Worm (Caenorhabditis elegans) whole organism, late embryonic: ENCODE results near the gene C28C12.12.

Experiments used
- F13H6.1 ChIP-seq: sonication (generic microtip); optimal IDR thresholded peaks from 2 replicates; lab custom pipeline; 2016; ENCODE audit warnings: missing genetic modification characterization, missing compliant biosample characterization
- K02D7.2 ChIP-seq: sonication (generic microtip); optimal IDR thresholded peaks from 2 replicates; lab custom pipeline; 2017; ENCODE audit warnings: mild to moderate bottlenecking, missing genetic modification characterization, missing compliant biosample characterization
- K09A11.1 ChIP-seq: sonication (generic microtip); optimal IDR thresholded peaks from 2 replicates; lab custom pipeline; 2017; ENCODE audit warnings: antibody characterized with exemption, mild to moderate bottlenecking, missing genetic modification characterization, missing compliant biosample characterization; ENCODE audit not compliant: insufficient read depth
- Y22D7AL.16 ChIP-seq: sonication (generic microtip); optimal IDR thresholded peaks from 2 replicates; lab custom pipeline; 2016; ENCODE audit warnings: missing genetic modification characterization, missing compliant biosample characterization
- ahr-1 ChIP-seq: sonication (generic microtip); optimal IDR thresholded peaks from 2 replicates; lab custom pipeline; 2016; ENCODE audit warnings: missing genetic modification characterization, missing compliant biosample characterization
- ama-1 ChIP-seq: fragments of 150-350 bp; optimal IDR thresholded peaks from 2 replicates; lab custom pipeline; 2014
- ceh-14 ChIP-seq: sonication (generic microtip); optimal IDR thresholded peaks from 2 replicates; lab custom pipeline; 2016; ENCODE audit warnings: missing genotype, missing genetic modification characterization, missing compliant biosample characterization
- ceh-18 ChIP-seq: sonication (generic microtip); optimal IDR thresholded peaks from 2 replicates; lab custom pipeline; 2016; ENCODE audit warnings: missing genetic modification characterization, missing compliant biosample characterization
- ceh-2 ChIP-seq: sonication (generic microtip); optimal IDR thresholded peaks from 2 replicates; lab custom pipeline; 2016; ENCODE audit warnings: missing genotype, missing genetic modification characterization, missing compliant biosample characterization
- ceh-45 ChIP-seq: fragments of 200-800 bp; sonication (Bioruptor generic); IDR thresholded peaks from 2 replicates; pipeline ENCODE4 v1.3.6; 2022; ENCODE audit warnings: missing genetic modification reagents, missing genetic modification characterization, missing compliant biosample characterization
- ceh-9 ChIP-seq: sonication (generic microtip); optimal IDR thresholded peaks from 2 replicates; lab custom pipeline; 2016; ENCODE audit warnings: mild to moderate bottlenecking, missing genetic modification characterization, inconsistent platforms, missing compliant biosample characterization
- dve-1 ChIP-seq: sonication (generic microtip); optimal IDR thresholded peaks from 2 replicates; lab custom pipeline; 2017; ENCODE audit warnings: antibody characterized with exemption, mild to moderate bottlenecking, missing genetic modification characterization, missing compliant biosample characterization
- elt-2 ChIP-seq: sonication (generic microtip); optimal IDR thresholded peaks from 2 replicates; lab custom pipeline; 2016; ENCODE audit warnings: missing genetic modification reagents, missing genetic modification characterization, missing compliant biosample characterization
- eyg-1 ChIP-seq: sonication (generic microtip); optimal IDR thresholded peaks from 2 replicates; lab custom pipeline; 2016; ENCODE audit warnings: missing genotype, missing genetic modification characterization, missing compliant biosample characterization
- lin-11 ChIP-seq: fragments of 200-800 bp; sonication (Bioruptor generic); optimal IDR thresholded peaks from 2 replicates; lab custom pipeline; 2018; ENCODE audit warnings: mild to moderate bottlenecking, missing genetic modification characterization, missing compliant biosample characterization
- mec-3 ChIP-seq: sonication (generic microtip); optimal IDR thresholded peaks from 2 replicates; lab custom pipeline; 2016; ENCODE audit warnings: borderline replicate concordance, missing genetic modification characterization, missing compliant biosample characterization
- nhr-232 ChIP-seq: sonication (generic microtip); optimal IDR thresholded peaks from 2 replicates; lab custom pipeline; 2016; ENCODE audit warnings: missing genetic modification characterization, missing compliant biosample characterization
- npax-4 ChIP-seq: sonication (generic microtip); optimal IDR thresholded peaks from 2 replicates; lab custom pipeline; 2016; ENCODE audit warnings: missing genetic modification characterization, missing compliant biosample characterization
- pag-3 ChIP-seq: sonication (generic microtip); optimal IDR thresholded peaks from 2 replicates; lab custom pipeline; 2016; ENCODE audit warnings: missing compliant biosample characterization, missing genetic modification characterization, borderline replicate concordance
- pax-1 ChIP-seq: fragments of 150-350 bp; optimal IDR thresholded peaks from 2 replicates; lab custom pipeline; 2014; ENCODE audit warnings: missing biosample characterization, missing genetic modification characterization
- pha-2 ChIP-seq: sonication (generic microtip); optimal IDR thresholded peaks from 2 replicates; lab custom pipeline; 2017; ENCODE audit warnings: mild to moderate bottlenecking, missing genetic modification characterization, missing compliant biosample characterization
- pha-4 ChIP-seq: fragments of 150-350 bp; optimal IDR thresholded peaks from 2 replicates; lab custom pipeline; 2018; ENCODE audit warnings: missing biosample characterization, missing genetic modification reagents, missing genetic modification characterization
- pqm-1 ChIP-seq: sonication (generic microtip); optimal IDR thresholded peaks from 2 replicates; lab custom pipeline; 2016; ENCODE audit warnings: missing genetic modification characterization, missing compliant biosample characterization
- rnt-1 ChIP-seq: sonication (generic microtip); optimal IDR thresholded peaks from 2 replicates; lab custom pipeline; 2016; ENCODE audit warnings: missing genetic modification characterization, missing compliant biosample characterization
- sox-4 ChIP-seq: sonication (generic microtip); optimal IDR thresholded peaks from 2 replicates; lab custom pipeline; 2017; ENCODE audit warnings: mild to moderate bottlenecking, missing genetic modification characterization, inconsistent platforms, missing compliant biosample characterization
- syd-9 ChIP-seq: sonication (generic microtip); optimal IDR thresholded peaks from 2 replicates; lab custom pipeline; 2016; ENCODE audit warnings: mild to moderate bottlenecking, missing genetic modification characterization, moderate library complexity, missing compliant biosample characterization
- tbx-2 ChIP-seq: sonication (generic microtip); optimal IDR thresholded peaks from 2 replicates; lab custom pipeline; 2016; ENCODE audit warnings: missing genetic modification characterization, missing compliant biosample characterization
- tbx-7 ChIP-seq: sonication (generic microtip); optimal IDR thresholded peaks from 2 replicates; lab custom pipeline; 2016; ENCODE audit warnings: missing genotype, missing genetic modification characterization, missing compliant biosample characterization
- unc-42 ChIP-seq: sonication (generic microtip); optimal IDR thresholded peaks from 2 replicates; lab custom pipeline; 2016; ENCODE audit warnings: missing genotype, missing genetic modification characterization, missing compliant biosample characterization
- unc-86 ChIP-seq: sonication (generic microtip); optimal IDR thresholded peaks from 2 replicates; lab custom pipeline; 2016; ENCODE audit warnings: missing genetic modification characterization, missing compliant biosample characterization
- zip-5 ChIP-seq: sonication (generic microtip); optimal IDR thresholded peaks from 2 replicates; lab custom pipeline; 2016; ENCODE audit warnings: missing genetic modification characterization, missing compliant biosample characterization
- ztf-16 ChIP-seq: sonication (generic microtip); optimal IDR thresholded peaks from 2 replicates; lab custom pipeline; 2017; ENCODE audit warnings: missing genetic modification characterization, missing compliant biosample characterization

C28C12.12 gene

DNA sequence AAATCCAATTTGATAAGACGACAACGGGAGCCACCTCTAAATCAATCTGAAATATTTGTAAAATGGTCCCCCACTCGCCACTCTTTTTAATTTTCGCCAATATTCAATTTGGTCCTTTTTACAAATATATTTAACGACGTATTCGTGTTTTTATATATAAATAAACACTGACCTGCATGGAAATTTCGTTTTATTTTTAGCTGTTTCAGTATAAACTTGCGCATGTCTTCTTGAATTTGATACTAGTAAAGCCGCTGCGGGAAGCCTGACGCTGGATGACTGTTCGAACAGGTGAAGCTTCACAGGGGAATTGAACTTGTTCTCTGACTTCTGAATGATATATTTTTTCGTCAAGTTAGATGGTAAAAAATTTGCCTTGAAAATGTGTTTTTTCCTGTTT is 18.4 kb upstream of the C28C12.12 start:
- no peak for TF ChIP-seq eyg-1 (tag; lab: Kevin White, UChicago)
- no peak for TF ChIP-seq pqm-1 (tag; lab: Kevin White, UChicago)
- no peak for TF ChIP-seq pag-3 (tag; lab: Kevin White, UChicago)
- TF ChIP-seq zip-5 (tag; lab: Kevin White, UChicago): no peak
- no peak for TF ChIP-seq ceh-14
- no peak for TF ChIP-seq unc-86 (tag; lab: Kevin White, UChicago)
- no peak for TF ChIP-seq lin-11 (tag; lab: Kevin White, UChicago)
- no peak for TF ChIP-seq ceh-2 (tag; lab: Kevin White, UChicago)
- no peak for TF ChIP-seq Y22D7AL.16 (tag; lab: Kevin White, UChicago)
- no peak for TF ChIP-seq elt-2 (tag; lab: Kevin White, UChicago)
- TF ChIP-seq ztf-16: no peak
- no peak for TF ChIP-seq rnt-1 (tag; lab: Kevin White, UChicago)
- TF ChIP-seq, all 69 proteins: peak for 0

ce11 chrIV:8513619-8514018 is 17.5 kb upstream of the C28C12.12 start, which contains the start of gene cks-1:
Gene cks-1, plus strand, starts transcription at chrIV:8513919.
- TF ChIP-seq nhr-232 (tag; lab: Kevin White, UChicago) (no peak), F13H6.1 (tag; lab: Kevin White, UChicago) (no peak)

DNA sequence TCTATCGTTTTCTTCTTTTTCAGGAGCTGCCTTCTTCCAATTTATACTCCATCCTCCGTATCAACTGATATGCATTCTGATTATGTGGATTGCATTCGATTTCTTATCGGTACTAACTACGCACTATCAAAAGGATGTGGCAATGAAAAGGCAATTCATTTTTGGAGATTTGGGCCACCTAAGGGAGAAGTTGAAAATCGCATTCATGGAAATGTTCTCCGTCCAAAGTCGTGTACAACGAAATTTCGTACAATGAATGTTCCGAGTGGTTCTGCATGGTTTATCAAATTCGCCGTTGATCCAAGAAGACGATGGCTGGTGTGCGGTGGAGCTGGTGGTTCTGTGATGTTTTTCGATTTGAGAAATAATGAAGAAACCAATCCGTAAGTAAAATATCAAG is 16.5 kb upstream of the C28C12.12 start, which contains the start of gene C09G4.4:
TSS of gene C09G4.4 (plus strand) at position 301 of the 400 bp plus-strand sequence.
- TF ChIP-seq elt-2 (tag; lab: Kevin White, UChicago): peak; percentile 15
- no peak for TF ChIP-seq ceh-9 (tag; lab: Kevin White, UChicago)

DNA sequence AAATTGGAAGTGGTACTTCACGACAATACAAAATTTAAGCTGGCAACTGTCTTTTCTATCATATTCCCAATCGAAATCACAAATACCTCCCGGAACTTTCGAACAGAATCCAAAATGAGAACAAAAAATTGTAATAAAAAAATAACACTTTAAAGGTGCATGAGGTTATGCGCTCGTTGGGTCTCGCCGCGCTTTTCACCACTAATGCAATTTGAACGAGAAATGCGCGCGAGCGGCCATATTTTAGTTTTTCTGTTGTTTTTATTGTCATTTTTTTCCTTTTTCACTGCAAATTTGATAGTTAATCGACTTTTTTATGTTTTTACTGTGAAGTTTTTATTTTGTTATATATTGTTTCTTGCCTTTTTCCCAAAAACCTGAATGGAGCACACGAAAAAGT is 14.9 kb upstream of the C28C12.12 start, which contains the start of gene mes-6:
TSS of gene mes-6 (plus strand) at position 229 of the 400 bp plus-strand sequence.
- TF ChIP-seq unc-42 (tag; lab: Kevin White, UChicago): peak; percentile 97
- no peak for TF ChIP-seq elt-2 (tag; lab: Kevin White, UChicago)

DNA sequence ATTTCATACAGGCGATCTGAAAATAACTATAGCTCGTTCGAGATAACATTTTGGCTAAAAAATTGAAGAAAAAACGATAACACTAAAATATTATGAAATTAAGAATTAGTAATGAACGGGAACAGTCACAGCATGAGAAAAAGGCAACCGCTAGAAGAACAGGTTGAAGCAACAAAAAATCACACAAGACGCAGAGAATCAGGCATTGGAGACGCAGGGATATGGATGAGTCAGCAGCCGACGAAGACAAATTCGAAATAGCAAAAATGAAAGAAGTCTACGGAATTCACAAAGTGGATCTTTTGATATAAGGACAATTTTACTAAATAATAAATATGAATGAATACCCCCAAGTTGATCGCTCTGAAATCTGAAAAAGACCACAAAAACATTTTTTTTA is 14.4 kb upstream of the C28C12.12 start, which contains the start of gene tag-77:
TSS of gene tag-77 (minus strand) at position 15 of the 400 bp plus-strand sequence.
- TF ChIP-seq tbx-2 (tag; lab: Kevin White, UChicago): no peak

- TF ChIP-seq pax-1 (tag; lab: Kevin White, UChicago): no peak
- no peak for TF ChIP-seq dve-1 (tag; lab: Kevin White, UChicago)
- no peak for TF ChIP-seq tbx-7 (tag; lab: Kevin White, UChicago)
- TF ChIP-seq rnt-1 (tag; lab: Kevin White, UChicago): no peak
- no peak for TF ChIP-seq unc-86 (tag; lab: Kevin White, UChicago)
- no peak for TF ChIP-seq ahr-1
- no peak for TF ChIP-seq pag-3 (tag; lab: Kevin White, UChicago)
- TF ChIP-seq pha-2: no peak
- TF ChIP-seq eyg-1 (tag; lab: Kevin White, UChicago): no peak
- TF ChIP-seq pha-4 (tag; lab: Kevin White, UChicago): no peak
- no peak for TF ChIP-seq Y22D7AL.16 (tag; lab: Kevin White, UChicago)
- TF ChIP-seq elt-2 (tag; lab: Kevin White, UChicago): no peak
- TF ChIP-seq zip-5 (tag; lab: Kevin White, UChicago): no peak
- TF ChIP-seq K02D7.2 (tag; lab: Kevin White, UChicago): no peak
- TF ChIP-seq ama-1: no peak
- no peak for TF ChIP-seq npax-4 (tag; lab: Kevin White, UChicago)
These were observed 9.9 kb upstream of the C28C12.12 start for ce11 chrIV:8506034-8506433.

ce11 chrIV:8501382-8501781 is 5.2 kb upstream of the C28C12.12 start, which contains the start of gene C28C12.1:
Gene C28C12.1, plus strand, starts transcription at chrIV:8501682.
- TF ChIP-seq ceh-45 (GFP tag; lab: Robert Waterston, UW): no peak
- no peak for TF ChIP-seq sox-4 (tag; lab: Kevin White, UChicago)
- TF ChIP-seq ceh-18 (tag; lab: Kevin White, UChicago): no peak
- no peak for TF ChIP-seq syd-9 (tag; lab: Kevin White, UChicago)
- TF ChIP-seq K09A11.1 (tag; lab: Kevin White, UChicago): no peak
- TF ChIP-seq mec-3 (tag; lab: Kevin White, UChicago): no peak
- TF ChIP-seq ahr-1: no peak
